Worm (Caenorhabditis elegans) whole organism, L1 larva: ENCODE results near the gene wee-1.1.

Source experiments
- lin-13 ChIP-seq: fragments of 150-350 bp; optimal IDR thresholded peaks from 2 replicates; lab custom pipeline; 2014; ENCODE audit warnings: missing biosample characterization, missing genetic modification reagents, missing genetic modification characterization
- nhr-71 ChIP-seq: sonication (generic microtip); optimal IDR thresholded peaks from 2 replicates; lab custom pipeline; 2016; ENCODE audit warnings: mild to moderate bottlenecking, missing genetic modification characterization, moderate library complexity, missing compliant biosample characterization
- ztf-11 ChIP-seq, 2 experiments: sonication (generic microtip); optimal IDR thresholded peaks; 2 replicates each; lab custom pipeline; 2016 to 2017; ENCODE audit warnings: missing genetic modification characterization in 2 of 2, missing biosample characterization in 1 of 2, missing compliant biosample characterization in 1 of 2

- TF ChIP-seq nhr-71 (tag; lab: Kevin White, UChicago) = no peak
- TF ChIP-seq lin-13 (GFP tag; lab: Kevin White, UChicago) = no peak
- TF ChIP-seq ztf-11 (tag; optimal IDR thresholded peaks at IDR 0.05; lab: Kevin White, UChicago) = no peak
Observed at ce11 chrII:9619995-9620535, 36.7 kb upstream of the wee-1.1 start.
